Fruit fly (Drosophila melanogaster): Measurements from ENCODE around the gene CG18530.

DNA sequence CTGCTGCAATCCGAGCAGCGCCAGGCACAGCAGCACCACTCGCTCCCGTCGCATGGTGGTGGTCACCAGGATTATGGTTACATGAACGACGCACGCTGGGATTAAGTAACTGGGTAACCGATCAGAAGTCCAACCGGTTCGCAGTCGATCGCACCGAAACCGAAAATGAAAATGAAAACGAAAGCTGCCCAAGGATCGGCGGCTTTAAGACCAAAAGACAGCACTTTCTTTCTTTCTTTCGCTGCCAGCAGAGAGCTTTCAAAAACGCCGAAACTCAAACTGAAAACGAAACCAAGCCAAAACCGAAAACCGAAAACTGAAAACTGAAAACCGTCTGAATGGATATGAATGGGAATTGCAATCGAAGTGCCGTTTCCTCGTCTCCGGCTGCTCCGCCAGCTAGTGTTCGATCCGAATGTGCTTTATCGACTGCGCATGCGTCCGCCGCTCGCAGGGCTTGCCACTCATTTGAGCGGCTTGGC is 8.9 kb downstream of the CG18530 start, which contains the start of gene CG6753:
- TF ChIP-seq CTCF (optimal IDR thresholded peaks at IDR 0.05) (no peak), CG8478 (optimal IDR thresholded peaks at IDR 0.05) (no peak)
